Fruit fly (Drosophila melanogaster) whole organism, embryonic: ENCODE results near the gene Nulp1.

Source experiments
- CG10366 ChIP-seq: fragments of 200-800 bp; sonication (Bioruptor generic); IDR thresholded peaks from 2 replicates; pipeline ENCODE4 v1.3.6; 2022; ENCODE audit warnings: missing biosample characterization, missing genetic modification characterization
- CG10462 ChIP-seq: fragments of 200-800 bp; sonication (Bioruptor generic); optimal IDR thresholded peaks from 2 replicates; lab custom pipeline; 2016; ENCODE audit warnings: missing biosample characterization, missing genetic modification characterization
- CG1233 ChIP-seq: fragments of 200-800 bp; sonication (Bioruptor generic); optimal IDR thresholded peaks from 4 replicates; lab custom pipeline; 2018; ENCODE audit warnings: missing biosample characterization, mild to moderate bottlenecking, missing genetic modification characterization
- CG13287 ChIP-seq: fragments of 200-800 bp; sonication (Bioruptor generic); IDR thresholded peaks from 2 replicates; pipeline ENCODE4 v1.3.6; 2022; ENCODE audit warnings: missing biosample characterization, missing genetic modification characterization; ENCODE audit not compliant: partially characterized antibody
- CG13624 ChIP-seq: fragments of 200-800 bp; sonication (Bioruptor generic); optimal IDR thresholded peaks from 2 replicates; lab custom pipeline; 2016; ENCODE audit warnings: missing biosample characterization, missing genetic modification characterization
- CG13894 ChIP-seq: fragments of 200-800 bp; sonication (Bioruptor generic); optimal IDR thresholded peaks from 3 replicates; lab custom pipeline; 2018; ENCODE audit warnings: missing biosample characterization, mild to moderate bottlenecking, missing genetic modification characterization, moderate library complexity
- CG14710 ChIP-seq: fragments of 200-800 bp; sonication (Bioruptor generic); optimal IDR thresholded peaks from 3 replicates; lab custom pipeline; 2019; ENCODE audit warnings: missing biosample characterization, mild to moderate bottlenecking, missing genetic modification characterization, moderate library complexity
- CG14965 ChIP-seq: fragments of 200-800 bp; sonication (Bioruptor generic); optimal IDR thresholded peaks from 2 replicates; lab custom pipeline; 2016; ENCODE audit warnings: missing biosample characterization, missing genetic modification characterization, borderline replicate concordance
- CG15514 ChIP-seq: fragments of 200-800 bp; sonication (Bioruptor generic); optimal IDR thresholded peaks from 3 replicates; lab custom pipeline; 2017; ENCODE audit warnings: missing biosample characterization, missing genetic modification characterization, mild to moderate bottlenecking, moderate library complexity, missing genetic modification reagents
- CG15696 ChIP-seq: fragments of 200-800 bp; sonication (Bioruptor generic); optimal IDR thresholded peaks from 2 replicates; lab custom pipeline; 2019; ENCODE audit warnings: missing biosample characterization, mild to moderate bottlenecking, missing genetic modification characterization, moderate library complexity
- CG16815 ChIP-seq: fragments of 200-800 bp; sonication (Bioruptor generic); optimal IDR thresholded peaks from 3 replicates; lab custom pipeline; 2017; ENCODE audit warnings: missing biosample characterization, mild to moderate bottlenecking, missing genetic modification characterization
- CG34224 ChIP-seq: fragments of 200-800 bp; sonication (Bioruptor generic); IDR thresholded peaks from 3 replicates; pipeline ENCODE4 v1.3.6; 2022; ENCODE audit warnings: missing biosample characterization, missing genetic modification characterization; ENCODE audit not compliant: partially characterized antibody
- CG4404 ChIP-seq: fragments of 200-800 bp; sonication (Bioruptor generic); IDR thresholded peaks from 2 replicates; pipeline ENCODE4 v1.3.6; 2022; ENCODE audit warnings: missing biosample characterization, missing genetic modification characterization
- CG4617 ChIP-seq: fragments of 200-800 bp; sonication (Bioruptor generic); optimal IDR thresholded peaks from 3 replicates; lab custom pipeline; 2016; ENCODE audit warnings: missing biosample characterization, missing genetic modification characterization, borderline replicate concordance
- CG5180 ChIP-seq: fragments of 200-800 bp; sonication (Bioruptor generic); optimal IDR thresholded peaks from 3 replicates; lab custom pipeline; 2017; ENCODE audit warnings: missing biosample characterization, missing genetic modification characterization, mild to moderate bottlenecking, moderate library complexity, missing genetic modification reagents
- CG6765 ChIP-seq: fragments of 200-800 bp; sonication (Bioruptor generic); optimal IDR thresholded peaks from 3 replicates; lab custom pipeline; 2017; ENCODE audit warnings: missing biosample characterization, mild to moderate bottlenecking, missing genetic modification characterization
- CG7745 ChIP-seq: fragments of 200-800 bp; sonication (Bioruptor generic); optimal IDR thresholded peaks from 2 replicates; lab custom pipeline; 2018; ENCODE audit warnings: missing biosample characterization, mild to moderate bottlenecking, missing genetic modification characterization, moderate library complexity
- CG8089 ChIP-seq: fragments of 200-800 bp; sonication (Bioruptor generic); optimal IDR thresholded peaks from 3 replicates; lab custom pipeline; 2016; ENCODE audit warnings: missing biosample characterization, missing genetic modification characterization
- CG8281 ChIP-seq: fragments of 200-800 bp; sonication (Bioruptor generic); optimal IDR thresholded peaks from 2 replicates; lab custom pipeline; 2018; ENCODE audit warnings: missing biosample characterization, mild to moderate bottlenecking, missing genetic modification characterization, moderate library complexity
- CG9727 ChIP-seq: fragments of 200-800 bp; sonication (Bioruptor generic); optimal IDR thresholded peaks from 3 replicates; lab custom pipeline; 2017; ENCODE audit warnings: missing biosample characterization, mild to moderate bottlenecking, missing genetic modification characterization
- Doc2 ChIP-seq: fragments of 200-800 bp; sonication (Bioruptor generic); IDR thresholded peaks from 2 replicates; pipeline ENCODE4 v1.3.6; 2022; ENCODE audit warnings: missing biosample characterization, missing genetic modification characterization
- HLH3B ChIP-seq: fragments of 200-800 bp; sonication (Bioruptor generic); IDR thresholded peaks from 2 replicates; pipeline ENCODE4 v1.3.6; 2022; ENCODE audit warnings: missing biosample characterization, missing genetic modification characterization
- HmgD ChIP-seq: fragments of 200-800 bp; sonication (Bioruptor generic); optimal IDR thresholded peaks from 3 replicates; lab custom pipeline; 2016; ENCODE audit warnings: missing biosample characterization, missing genetic modification characterization
- Myb ChIP-seq: fragments of 200-800 bp; sonication (Bioruptor generic); optimal IDR thresholded peaks from 2 replicates; lab custom pipeline; 2016; ENCODE audit warnings: missing biosample characterization, missing genetic modification characterization
- Oli ChIP-seq: fragments of 200-800 bp; sonication (Bioruptor generic); optimal IDR thresholded peaks from 2 replicates; lab custom pipeline; 2018; ENCODE audit warnings: missing biosample characterization, mild to moderate bottlenecking, missing genetic modification characterization, moderate library complexity
- Side ChIP-seq: fragments of 200-800 bp; sonication (Bioruptor generic); optimal IDR thresholded peaks from 2 replicates; lab custom pipeline; 2016; ENCODE audit warnings: missing biosample characterization, missing genetic modification characterization
- Taf1 ChIP-seq: fragments of 200-800 bp; sonication (Bioruptor generic); IDR thresholded peaks from 2 replicates; pipeline ENCODE4 v1.3.6; 2022; ENCODE audit warnings: missing biosample characterization, missing genetic modification characterization
- bcd ChIP-seq: fragments of 200-800 bp; sonication (Bioruptor generic); optimal IDR thresholded peaks from 2 replicates; lab custom pipeline; 2017; ENCODE audit warnings: missing biosample characterization, mild to moderate bottlenecking, missing genetic modification characterization
- btn ChIP-seq: fragments of 200-800 bp; sonication (Bioruptor generic); optimal IDR thresholded peaks from 2 replicates; lab custom pipeline; 2016; ENCODE audit warnings: missing biosample characterization, missing genetic modification characterization
- cad ChIP-seq: fragments of >200 bp; optimal IDR thresholded peaks from 2 replicates; lab custom pipeline; 2017; ENCODE audit warnings: missing biosample characterization, missing genetic modification characterization
- cato ChIP-seq: fragments of 200-800 bp; sonication (Bioruptor generic); optimal IDR thresholded peaks from 2 replicates; lab custom pipeline; 2016; ENCODE audit warnings: missing biosample characterization, missing genetic modification characterization, borderline replicate concordance
- caup ChIP-seq: fragments of 200-800 bp; sonication (Bioruptor generic); optimal IDR thresholded peaks from 3 replicates; lab custom pipeline; 2017; ENCODE audit warnings: missing biosample characterization, mild to moderate bottlenecking, missing genetic modification characterization, moderate library complexity; ENCODE audit not compliant: severe bottlenecking
- chif ChIP-seq, 2 experiments: fragments of 200-800 bp; sonication (Bioruptor generic); optimal IDR thresholded peaks; 3 replicates each; lab custom pipeline; 2016; ENCODE audit warnings: missing biosample characterization in 2 of 2, missing genetic modification characterization in 2 of 2
- dan ChIP-seq: fragments of 200-800 bp; sonication (Bioruptor generic); IDR thresholded peaks from 2 replicates; pipeline ENCODE4 v1.3.6; 2022; ENCODE audit warnings: missing biosample characterization, missing genetic modification characterization
- dmrt11E ChIP-seq: fragments of 200-800 bp; sonication (Bioruptor generic); optimal IDR thresholded peaks from 3 replicates; lab custom pipeline; 2018; ENCODE audit warnings: missing biosample characterization, mild to moderate bottlenecking, missing genetic modification characterization, moderate library complexity
- dmrt99B ChIP-seq: fragments of 200-800 bp; sonication (Bioruptor generic); optimal IDR thresholded peaks from 2 replicates; lab custom pipeline; 2018; ENCODE audit warnings: missing biosample characterization, mild to moderate bottlenecking, missing genetic modification characterization, moderate library complexity
- ems ChIP-seq: fragments of 200-800 bp; sonication (Bioruptor generic); optimal IDR thresholded peaks from 3 replicates; lab custom pipeline; 2016; ENCODE audit warnings: missing biosample characterization, missing genetic modification characterization
- eyg ChIP-seq: fragments of 200-800 bp; sonication (Bioruptor generic); optimal IDR thresholded peaks from 3 replicates; lab custom pipeline; 2016; ENCODE audit warnings: missing biosample characterization, missing genetic modification characterization
- fd3F ChIP-seq: fragments of 200-800 bp; sonication (Bioruptor generic); optimal IDR thresholded peaks from 2 replicates; lab custom pipeline; 2018; ENCODE audit warnings: missing biosample characterization, mild to moderate bottlenecking, missing genetic modification characterization, moderate library complexity
- gt ChIP-seq: fragments of 200-800 bp; sonication (Bioruptor generic); IDR thresholded peaks from 2 replicates; pipeline ENCODE4 v1.3.6; 2022; ENCODE audit warnings: missing biosample characterization, missing genetic modification characterization
- jing ChIP-seq: fragments of 200-800 bp; sonication (Bioruptor generic); optimal IDR thresholded peaks from 2 replicates; lab custom pipeline; 2018; ENCODE audit warnings: missing biosample characterization, mild to moderate bottlenecking, missing genetic modification characterization
- jumu ChIP-seq: fragments of 200-800 bp; sonication (Bioruptor generic); optimal IDR thresholded peaks from 3 replicates; lab custom pipeline; 2016; ENCODE audit warnings: missing biosample characterization, missing genetic modification characterization
- lbe ChIP-seq: fragments of 200-800 bp; sonication (Bioruptor generic); optimal IDR thresholded peaks from 2 replicates; lab custom pipeline; 2016; ENCODE audit warnings: missing biosample characterization, mild to moderate bottlenecking, missing genetic modification characterization
- nau ChIP-seq: fragments of 200-800 bp; sonication (Bioruptor generic); optimal IDR thresholded peaks from 3 replicates; lab custom pipeline; 2017; ENCODE audit warnings: missing biosample characterization, mild to moderate bottlenecking, missing genetic modification characterization, missing genetic modification reagents
- pzg ChIP-seq: fragments of 200-800 bp; sonication (Bioruptor generic); optimal IDR thresholded peaks from 3 replicates; lab custom pipeline; 2018; ENCODE audit warnings: missing biosample characterization, mild to moderate bottlenecking, missing genetic modification characterization, moderate library complexity
- sens-2 ChIP-seq: fragments of 200-800 bp; sonication (Bioruptor generic); IDR thresholded peaks from 2 replicates; pipeline ENCODE4 v1.3.6; 2022; ENCODE audit warnings: missing biosample characterization, missing genetic modification characterization
- tgo ChIP-seq: fragments of 200-800 bp; sonication (Bioruptor generic); IDR thresholded peaks from 3 replicates; pipeline ENCODE4 v1.3.6; 2022; ENCODE audit warnings: missing biosample characterization, missing genetic modification characterization
- usp ChIP-seq: fragments of >200 bp; optimal IDR thresholded peaks from 2 replicates; lab custom pipeline; 2017; ENCODE audit warnings: missing biosample characterization, missing genetic modification characterization
- wor ChIP-seq: fragments of 200-800 bp; sonication (Bioruptor generic); IDR thresholded peaks from 2 replicates; pipeline ENCODE4 v1.3.6; 2022; ENCODE audit warnings: missing biosample characterization, missing genetic modification characterization
- z ChIP-seq: fragments of 200-800 bp; sonication (Bioruptor generic); IDR thresholded peaks from 3 replicates; pipeline ENCODE4 v1.3.6; 2022; ENCODE audit warnings: missing biosample characterization, missing genetic modification characterization
- zfh2 ChIP-seq: fragments of 200-800 bp; sonication (Bioruptor generic); optimal IDR thresholded peaks from 2 replicates; lab custom pipeline; 2016; ENCODE audit warnings: missing biosample characterization, missing genetic modification characterization

The Nulp1 gene

dm6 chr3L:8091650-8092068 is 18.5 kb upstream of the Nulp1 start, which contains the start of gene CG7565 (continued):
- no peak for TF ChIP-seq CG10366 (GFP tag; lab: Robert Waterston, UW)
- no peak for TF ChIP-seq CG14965 (GFP tag; lab: Kevin White, UChicago)
- TF ChIP-seq Oli = no peak
- no peak for TF ChIP-seq fd3F (GFP tag; lab: Kevin White, UChicago)
- peak; percentile 67 for TF ChIP-seq CG6765 (GFP tag; lab: Kevin White, UChicago)
- no peak for TF ChIP-seq cato (GFP tag; lab: Kevin White, UChicago)
- TF ChIP-seq CG10462 = peak; percentile 43
- peak in 1 of 2 experiments; percentile 24 for TF ChIP-seq chif (GFP tag; optimal IDR thresholded peaks at IDR 0.05; lab: Kevin White, UChicago)
- no peak for TF ChIP-seq dmrt11E (tag; lab: Kevin White, UChicago)
- TF ChIP-seq HmgD = peak; percentile 28
- TF ChIP-seq Taf1 = no peak
- TF ChIP-seq bcd (GFP tag; lab: Kevin White, UChicago) = no peak
- TF ChIP-seq CG13287 (GFP tag; lab: Robert Waterston, UW) = peak; percentile 69
- TF ChIP-seq usp (GFP tag; lab: Kevin White, UChicago) = no peak
- TF ChIP-seq CG15514 (GFP tag; lab: Kevin White, UChicago) = peak; percentile 88
- TF ChIP-seq CG8281 = no peak
- TF ChIP-seq CG8089 (GFP tag; lab: Kevin White, UChicago) = peak; percentile 17
- peak; percentile 49 for TF ChIP-seq nau (GFP tag; lab: Kevin White, UChicago)
- no peak for TF ChIP-seq CG7745 (tag; lab: Kevin White, UChicago)
- TF ChIP-seq CG1233 (GFP tag; lab: Kevin White, UChicago) = peak; percentile 12
- peak; percentile 17 for TF ChIP-seq CG9727 (GFP tag; lab: Kevin White, UChicago)
- no peak for TF ChIP-seq wor (GFP tag; lab: Robert Waterston, UW)
- no peak for TF ChIP-seq CG5180
- TF ChIP-seq tgo = no peak
- no peak for TF ChIP-seq btn (GFP tag; lab: Kevin White, UChicago)
- TF ChIP-seq CG4404 = no peak
- no peak for TF ChIP-seq gt (GFP tag; lab: Robert Waterston, UW)
- no peak for TF ChIP-seq jing
- TF ChIP-seq z = no peak
- no peak for TF ChIP-seq CG16815 (GFP tag; lab: Kevin White, UChicago)
- no peak for TF ChIP-seq dan (GFP tag; lab: Robert Waterston, UW)
- peak; percentile 81 for TF ChIP-seq pzg (GFP tag; lab: Kevin White, UChicago)
- TF ChIP-seq CG14710 (tag; lab: Kevin White, UChicago) = peak; percentile 55
- peak; percentile 21 for TF ChIP-seq lbe (GFP tag; lab: Kevin White, UChicago)
- peak; percentile 77 for TF ChIP-seq Myb (GFP tag; lab: Kevin White, UChicago)
- no peak for TF ChIP-seq sens-2 (GFP tag; lab: Robert Waterston, UW)
- no peak for TF ChIP-seq CG15696
- peak; percentile 12 for TF ChIP-seq jumu (GFP tag; lab: Kevin White, UChicago)
- TF ChIP-seq HLH3B (GFP tag; lab: Robert Waterston, UW) = peak; percentile 39; the same call in 1 of the 2 replicates
- no peak for TF ChIP-seq eyg
- peak; percentile 70; the same call in 2 of the 3 replicates for TF ChIP-seq CG34224 (GFP tag; lab: Robert Waterston, UW)
- no peak for TF ChIP-seq Doc2 (GFP tag; lab: Robert Waterston, UW)
- peak; percentile 30 for TF ChIP-seq CG13894 (tag; lab: Kevin White, UChicago)
- peak; percentile 82 for TF ChIP-seq caup (GFP tag; lab: Kevin White, UChicago)
- TF ChIP-seq cad (GFP tag; lab: Kevin White, UChicago) = no peak
- TF ChIP-seq dmrt99B (tag; lab: Kevin White, UChicago) = no peak
- TF ChIP-seq CG13624 = peak; percentile 62
- TF ChIP-seq zfh2 (GFP tag; lab: Kevin White, UChicago) = peak; percentile 69
- TF ChIP-seq ems = no peak
- peak; percentile 51 for TF ChIP-seq Side (GFP tag; lab: Kevin White, UChicago)
- peak; percentile 49 for TF ChIP-seq CG4617 (GFP tag; lab: Kevin White, UChicago)
